Worm (Caenorhabditis elegans): ENCODE data around the gene C12D5.4.

The C12D5.4 gene

DNA sequence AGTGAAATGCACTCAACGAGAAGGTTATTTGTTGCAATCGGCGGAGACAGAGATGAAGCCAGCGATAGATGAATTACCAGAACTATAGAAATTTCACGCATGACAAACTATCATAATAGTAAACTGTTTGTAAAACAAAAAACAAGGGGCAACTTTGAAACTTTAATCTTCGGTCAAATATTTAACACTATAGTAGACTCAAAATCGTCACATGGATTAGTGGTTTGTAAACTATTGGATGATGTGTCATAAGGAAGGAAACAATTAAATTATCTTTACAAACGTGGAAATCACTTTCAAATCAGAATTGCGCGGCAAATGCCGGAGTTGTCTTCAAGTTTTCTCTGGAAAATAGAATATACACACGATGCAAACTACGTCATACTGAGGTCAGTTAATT, 45.3 kb downstream of the C12D5.4 start, which contains the start of gene ZK105.5:
ZK105.5 (minus strand) TSS at position 101 of the 400 bp plus-strand sequence.
- no peak for TF ChIP-seq ref-2 (tag; optimal IDR thresholded peaks at IDR 0.05)
- no peak for TF ChIP-seq lim-6 (tag; optimal IDR thresholded peaks at IDR 0.05)
- TF ChIP-seq unc-3 (GFP tag; conservative IDR thresholded peaks at IDR 0.05) = no peak
- TF ChIP-seq unc-3 (tag; optimal IDR thresholded peaks at IDR 0.05) = no peak
- no peak for TF ChIP-seq ets-4 (tag; optimal IDR thresholded peaks at IDR 0.05)
- TF ChIP-seq tbx-2 (tag; optimal IDR thresholded peaks at IDR 0.05) = no peak
- TF ChIP-seq pax-1 (tag; optimal IDR thresholded peaks at IDR 0.05) = no peak
- no peak for TF ChIP-seq elt-4 (tag; optimal IDR thresholded peaks at IDR 0.05)
- TF ChIP-seq hlh-13 (GFP tag; optimal IDR thresholded peaks at IDR 0.05) = no peak
- TF ChIP-seq K02D7.2 (tag; optimal IDR thresholded peaks at IDR 0.05) = no peak
- no peak for TF ChIP-seq nfya-1 (tag; optimal IDR thresholded peaks at IDR 0.05)
- TF ChIP-seq che-1 (tag; optimal IDR thresholded peaks at IDR 0.05) = no peak
- TF ChIP-seq ceh-2 (tag; optimal IDR thresholded peaks at IDR 0.05) = no peak
- no peak for TF ChIP-seq pat-9 (tag; optimal IDR thresholded peaks at IDR 0.05)
- no peak for TF ChIP-seq pha-4 (tag; optimal IDR thresholded peaks at IDR 0.05)
- no peak for TF ChIP-seq mec-3 (tag; optimal IDR thresholded peaks at IDR 0.05; ENCODE audit: borderline replicate concordance)
- TF ChIP-seq ceh-22 (tag; optimal IDR thresholded peaks at IDR 0.05) = no peak
- no peak for TF ChIP-seq ttx-3 (tag; optimal IDR thresholded peaks at IDR 0.05)

ce11 chrV:7721945-7722344, 49.6 kb downstream of the C12D5.4 start, which contains the start of gene ZK105.14:
Gene ZK105.14, minus strand, starts transcription at chrV:7722045.
- TF ChIP-seq pha-2 (tag; optimal IDR thresholded peaks at IDR 0.05) = no peak
